Fruit fly (Drosophila melanogaster) whole organism, adult: ENCODE measurements around the gene Cbp80.

ENCODE experiments used
- CG11617 ChIP-seq: fragments of 200-800 bp; sonication (Bioruptor generic); optimal IDR thresholded peaks from 2 replicates; lab custom pipeline; 2017; ENCODE audit warnings: mild to moderate bottlenecking, missing biosample characterization, missing genetic modification reagents, missing genetic modification characterization
- CG12768 ChIP-seq: fragments of 200-800 bp; sonication (Bioruptor generic); optimal IDR thresholded peaks from 2 replicates; lab custom pipeline; 2017; ENCODE audit warnings: missing biosample characterization, missing genetic modification characterization, mild to moderate bottlenecking, moderate library complexity, missing genetic modification reagents
- CG14711 ChIP-seq: fragments of 200-800 bp; sonication (Bioruptor generic); optimal IDR thresholded peaks from 2 replicates; lab custom pipeline; 2018; ENCODE audit warnings: missing biosample characterization, mild to moderate bottlenecking, missing genetic modification characterization, moderate library complexity
- CG1620 ChIP-seq: fragments of 200-800 bp; sonication (Bioruptor generic); optimal IDR thresholded peaks from 2 replicates; lab custom pipeline; 2016; ENCODE audit warnings: missing biosample characterization, missing genetic modification characterization
- CG33017 ChIP-seq: fragments of 200-800 bp; sonication (Bioruptor generic); optimal IDR thresholded peaks from 2 replicates; lab custom pipeline; 2018; ENCODE audit warnings: missing biosample characterization, mild to moderate bottlenecking, missing genetic modification characterization, moderate library complexity
- CG5204 ChIP-seq: fragments of 200-800 bp; sonication (Bioruptor generic); optimal IDR thresholded peaks from 2 replicates; lab custom pipeline; 2016; ENCODE audit warnings: missing biosample characterization, missing genetic modification characterization
- CG7045 ChIP-seq: fragments of 200-800 bp; sonication (Bioruptor generic); optimal IDR thresholded peaks from 2 replicates; lab custom pipeline; 2017; ENCODE audit warnings: missing biosample characterization, mild to moderate bottlenecking, missing genetic modification characterization
- CG7101 ChIP-seq: fragments of 200-800 bp; sonication (Bioruptor generic); optimal IDR thresholded peaks from 2 replicates; lab custom pipeline; 2018; ENCODE audit warnings: missing biosample characterization, mild to moderate bottlenecking, missing genetic modification characterization, moderate library complexity
- Clk ChIP-seq: fragments of 200-800 bp; sonication (Bioruptor generic); optimal IDR thresholded peaks from 2 replicates; lab custom pipeline; 2017; ENCODE audit warnings: missing biosample characterization, missing genetic modification characterization
- Crg-1 ChIP-seq: fragments of 200-800 bp; sonication (Bioruptor generic); optimal IDR thresholded peaks from 2 replicates; lab custom pipeline; 2016; ENCODE audit warnings: missing biosample characterization, missing genetic modification characterization
- Hr96 ChIP-seq: fragments of 200-800 bp; sonication (Bioruptor generic); optimal IDR thresholded peaks from 2 replicates; lab custom pipeline; 2016; ENCODE audit warnings: missing biosample characterization, missing genetic modification characterization
- Mnt ChIP-seq: fragments of 200-800 bp; sonication (Bioruptor generic); optimal IDR thresholded peaks from 2 replicates; lab custom pipeline; 2016; ENCODE audit warnings: missing biosample characterization, mild to moderate bottlenecking, missing genetic modification characterization
- bab1 ChIP-seq: fragments of 200-800 bp; sonication (Bioruptor generic); optimal IDR thresholded peaks from 3 replicates; lab custom pipeline; 2019; ENCODE audit warnings: missing biosample characterization, mild to moderate bottlenecking, missing genetic modification characterization, moderate library complexity
- cic ChIP-seq: fragments of 200-800 bp; sonication (Bioruptor generic); optimal IDR thresholded peaks from 2 replicates; lab custom pipeline; 2017; ENCODE audit warnings: missing biosample characterization, mild to moderate bottlenecking, missing genetic modification characterization, moderate library complexity
- cnc ChIP-seq, 2 experiments: fragments of >200 bp; optimal IDR thresholded peaks; 2 replicates each; lab custom pipeline; 2017
- kay ChIP-seq: fragments of 200-800 bp; sonication (Bioruptor generic); peaks from one replicate; lab custom pipeline; 2016; ENCODE audit warnings: missing biosample characterization, missing genetic modification characterization, borderline replicate concordance
- ovo ChIP-seq: fragments of 200-800 bp; sonication (Bioruptor generic); optimal IDR thresholded peaks from 2 replicates; lab custom pipeline; 2016; ENCODE audit warnings: missing biosample characterization, missing genetic modification characterization
- pad ChIP-seq: fragments of 200-800 bp; sonication (Bioruptor generic); optimal IDR thresholded peaks from 3 replicates; lab custom pipeline; 2017; ENCODE audit warnings: missing biosample characterization, missing genetic modification characterization, mild to moderate bottlenecking, moderate library complexity, missing genetic modification reagents
- tj ChIP-seq: fragments of 200-800 bp; sonication (Bioruptor generic); optimal IDR thresholded peaks from 3 replicates; lab custom pipeline; 2017; ENCODE audit warnings: missing biosample characterization, mild to moderate bottlenecking, missing genetic modification characterization, moderate library complexity
- toe ChIP-seq: fragments of 200-800 bp; sonication (Bioruptor generic); optimal IDR thresholded peaks from 2 replicates; lab custom pipeline; 2016; ENCODE audit warnings: missing biosample characterization, missing genetic modification characterization

The Cbp80 gene

dm6 chrX:4654397-4654796 is 4.6 kb downstream of the Cbp80 start, which contains the start of gene CG15473:
CG15473 (minus strand) TSS chrX:4654497.
- TF ChIP-seq kay (GFP tag; lab: Kevin White, UChicago) (no peak), CG5204 (no peak)

dm6 chrX:4657896-4658295 is 8.1 kb downstream of the Cbp80 start:
- no peak for TF ChIP-seq cnc (optimal IDR thresholded peaks at IDR 0.05; lab: Kevin White, UChicago)
- no peak for TF ChIP-seq Hr96 (GFP tag; lab: Kevin White, UChicago)
- peak; percentile 13 for TF ChIP-seq bab1 (GFP tag; lab: Kevin White, UChicago)
- TF ChIP-seq CG7045 (GFP tag; lab: Kevin White, UChicago): no peak
- no peak for TF ChIP-seq pad (GFP tag; lab: Kevin White, UChicago)
- TF ChIP-seq kay (GFP tag; lab: Kevin White, UChicago): no peak

dm6 chrX:4660642-4661252 is 10.9 kb downstream of the Cbp80 start:
- no peak for TF ChIP-seq bab1 (GFP tag; lab: Kevin White, UChicago)
- no peak for TF ChIP-seq ovo
- no peak for TF ChIP-seq CG5204
- TF ChIP-seq Crg-1 (GFP tag; lab: Kevin White, UChicago): no peak
- TF ChIP-seq CG1620 (GFP tag; lab: Kevin White, UChicago): no peak
- no peak for TF ChIP-seq CG33017 (tag; lab: Kevin White, UChicago)
- TF ChIP-seq CG7045 (GFP tag; lab: Kevin White, UChicago): no peak
- no peak for TF ChIP-seq CG12768 (GFP tag; lab: Kevin White, UChicago)
- TF ChIP-seq CG7101 (tag; lab: Kevin White, UChicago): no peak
- TF ChIP-seq Hr96 (GFP tag; lab: Kevin White, UChicago): no peak
- TF ChIP-seq tj: no peak
- TF ChIP-seq toe: no peak
- TF ChIP-seq CG11617: no peak
- no peak for TF ChIP-seq pad (GFP tag; lab: Kevin White, UChicago)
- TF ChIP-seq kay (GFP tag; lab: Kevin White, UChicago): no peak
- TF ChIP-seq cnc (optimal IDR thresholded peaks at IDR 0.05; lab: Kevin White, UChicago): no peak
- TF ChIP-seq Mnt (GFP tag; lab: Kevin White, UChicago): no peak

- TF ChIP-seq CG7101 (tag; lab: Kevin White, UChicago) (no peak), pad (GFP tag; lab: Kevin White, UChicago) (no peak), CG14711 (tag; lab: Kevin White, UChicago) (no peak), Hr96 (GFP tag; lab: Kevin White, UChicago) (no peak), kay (GFP tag; lab: Kevin White, UChicago) (no peak), Mnt (GFP tag; lab: Kevin White, UChicago) (no peak), Clk (GFP tag; lab: Kevin White, UChicago) (no peak), bab1 (GFP tag; lab: Kevin White, UChicago) (no peak)
Observed at dm6 chrX:4664107-4664506, 14.3 kb downstream of the Cbp80 start.

- TF ChIP-seq Hr96 (GFP tag; lab: Kevin White, UChicago) (peak; percentile 96), CG7045 (GFP tag; lab: Kevin White, UChicago) (peak; percentile 91), cic (GFP tag; lab: Kevin White, UChicago) (peak; percentile 19), tj (peak; percentile 77), Mnt (GFP tag; lab: Kevin White, UChicago) (peak; percentile 89), CG12768 (GFP tag; lab: Kevin White, UChicago) (peak; percentile 93), CG1620 (GFP tag; lab: Kevin White, UChicago) (peak; percentile 87), CG11617 (peak; percentile 90), Crg-1 (GFP tag; lab: Kevin White, UChicago) (peak; percentile 78), kay (GFP tag; lab: Kevin White, UChicago) (peak; percentile 60), bab1 (GFP tag; lab: Kevin White, UChicago) (peak; percentile 95), CG5204 (peak; percentile 86), ovo (peak; percentile 86), cnc (optimal IDR thresholded peaks at IDR 0.05; lab: Kevin White, UChicago) (no peak), Clk (GFP tag; lab: Kevin White, UChicago) (peak; percentile 86), pad (GFP tag; lab: Kevin White, UChicago) (peak; percentile 80), CG14711 (tag; lab: Kevin White, UChicago) (peak; percentile 86), CG7101 (tag; lab: Kevin White, UChicago) (peak; percentile 92), toe (peak; percentile 79), CG33017 (tag; lab: Kevin White, UChicago) (peak; percentile 83)
Observed at dm6 chrX:4666650-4667360, 17.0 kb downstream of the Cbp80 start, which contains the start of gene CG3009. CG3009 (minus strand) TSS chrX:4666700.

- TF ChIP-seq pad (GFP tag; lab: Kevin White, UChicago) (no peak), toe (no peak), CG1620 (GFP tag; lab: Kevin White, UChicago) (no peak), CG33017 (tag; lab: Kevin White, UChicago) (no peak)
Observed at dm6 chrX:4669438-4669837, 19.6 kb downstream of the Cbp80 start.
